Worm (Caenorhabditis elegans): ENCODE results near the gene mig-21.

- TF ChIP-seq ceh-91 (GFP tag; IDR thresholded peaks at IDR 0.05) (no peak), aptf-2 (GFP tag; conservative IDR thresholded peaks at IDR 0.05) (no peak), dpl-1 (GFP tag; optimal IDR thresholded peaks at IDR 0.05) (no peak), madf-3 (GFP tag; IDR thresholded peaks at IDR 0.05) (no peak), aptf-3 (GFP tag; IDR thresholded peaks at IDR 0.05) (no peak), K12H6.12 (tag; optimal IDR thresholded peaks at IDR 0.05) (no peak)
Observed at ce11 chrIII:5879291-5879968, 1.2 kb upstream of the mig-21 start, which contains the start of gene hpo-10.
